Worm (Caenorhabditis elegans): ENCODE data around the gene fat-4.
A peak's percentile ranks its signal among the peaks of the same experiment; 100 is the strongest.

Gene fat-4

ce11 chrIV:9802711-9803110, 3.5 kb downstream of the fat-4 start, which contains the start of gene fat-3 (continued):
- TF ChIP-seq hpl-2 (GFP tag; optimal IDR thresholded peaks at IDR 0.05) (no peak), nhr-20 (tag; optimal IDR thresholded peaks at IDR 0.05) (peak; percentile 1), lin-13 (GFP tag; optimal IDR thresholded peaks at IDR 0.05) (no peak), blmp-1 (tag; optimal IDR thresholded peaks at IDR 0.05) (peak; percentile 65), ztf-4 (tag; optimal IDR thresholded peaks at IDR 0.05) (no peak), lin-15B (tag; optimal IDR thresholded peaks at IDR 0.05) (no peak), tlp-1 (tag; optimal IDR thresholded peaks at IDR 0.05) (no peak), ceh-82 (tag; optimal IDR thresholded peaks at IDR 0.05) (no peak), mep-1 (tag; optimal IDR thresholded peaks at IDR 0.05) (peak; percentile 3), dpl-1 (GFP tag; optimal IDR thresholded peaks at IDR 0.05) (no peak), hlh-4 (tag; optimal IDR thresholded peaks at IDR 0.05) (no peak), ceh-63 (GFP tag; optimal IDR thresholded peaks at IDR 0.05) (no peak), rnt-1 (tag; optimal IDR thresholded peaks at IDR 0.05) (no peak), snpc-4 (tag; optimal IDR thresholded peaks at IDR 0.05) (no peak), fkh-4 (tag; optimal IDR thresholded peaks at IDR 0.05; ENCODE audit: borderline replicate concordance) (no peak), sptf-1 (tag; optimal IDR thresholded peaks at IDR 0.05) (no peak)

ce11 chrIV:9803544-9803943, 4.3 kb downstream of the fat-4 start:
- TF ChIP-seq xbp-1 (tag; optimal IDR thresholded peaks at IDR 0.05) (peak; percentile 41), efl-1 (optimal IDR thresholded peaks at IDR 0.05) (peak; percentile 39 to 54), efl-1 (GFP tag; optimal IDR thresholded peaks at IDR 0.05 in 1 of 2) (peak; percentile 34 to 94), fos-1 (tag; optimal IDR thresholded peaks at IDR 0.05) (peak; percentile 64), lsy-2 (tag; optimal IDR thresholded peaks at IDR 0.05) (peak; percentile 50 to 65), ceh-82 (tag; optimal IDR thresholded peaks at IDR 0.05) (peak in 1 of 3 experiments; percentile 18), elt-2 (tag; optimal IDR thresholded peaks at IDR 0.05) (peak; percentile 64), nhr-20 (tag; optimal IDR thresholded peaks at IDR 0.05) (peak; percentile 90), dpl-1 (GFP tag; optimal IDR thresholded peaks at IDR 0.05) (peak in 2 of 3 experiments; percentile 36 to 46), fkh-10 (GFP tag; optimal IDR thresholded peaks at IDR 0.05) (no peak), lir-3 (tag; optimal IDR thresholded peaks at IDR 0.05; ENCODE audit: poor library complexity) (peak; percentile 34), hlh-17 (GFP tag; optimal IDR thresholded peaks at IDR 0.05; ENCODE audit: borderline replicate concordance) (no peak), ceh-88 (GFP tag; IDR thresholded peaks at IDR 0.05) (no peak), lin-35 (GFP tag; optimal IDR thresholded peaks at IDR 0.05) (peak in 1 of 2 experiments; percentile 70), rnt-1 (tag; optimal IDR thresholded peaks at IDR 0.05) (peak; percentile 50), mdl-1 (tag; optimal IDR thresholded peaks at IDR 0.05) (peak in 1 of 2 experiments; percentile 47), dsc-1 (tag; optimal IDR thresholded peaks at IDR 0.05) (peak; percentile 29), blmp-1 (tag; optimal IDR thresholded peaks at IDR 0.05) (peak; percentile 69), elt-3 (tag; optimal IDR thresholded peaks at IDR 0.05) (peak in 3 of 6 experiments; percentile 5 to 56 (median 33)), F16B12.6 (tag; optimal IDR thresholded peaks at IDR 0.05) (no peak), nhr-47 (tag; optimal IDR thresholded peaks at IDR 0.05) (peak; percentile 30), nhr-71 (tag; optimal IDR thresholded peaks at IDR 0.05) (peak; percentile 82), nhr-237 (tag; optimal IDR thresholded peaks at IDR 0.05) (peak; percentile 2), nhr-90 (tag; optimal IDR thresholded peaks at IDR 0.05; ENCODE audit: poor library complexity) (peak; percentile 61), nhr-28 (tag; optimal IDR thresholded peaks at IDR 0.05) (no peak), ama-1 (optimal IDR thresholded peaks at IDR 0.05) (no peak), tbx-2 (tag; optimal IDR thresholded peaks at IDR 0.05) (peak; percentile 26), ztf-4 (tag; optimal IDR thresholded peaks at IDR 0.05) (peak; percentile 31), unc-62 (GFP tag; optimal IDR thresholded peaks at IDR 0.05) (no peak), nhr-85 (tag) (peak; percentile 87), lin-14 (GFP tag; optimal IDR thresholded peaks at IDR 0.05) (peak; percentile 85), irx-1 (tag; optimal IDR thresholded peaks at IDR 0.05) (peak; percentile 17), mep-1 (tag; optimal IDR thresholded peaks at IDR 0.05) (peak; percentile 87), snu-23 (GFP tag; optimal IDR thresholded peaks at IDR 0.05) (peak; percentile 82), jun-1 (tag; optimal IDR thresholded peaks at IDR 0.05) (peak; percentile 65), mef-2 (tag; optimal IDR thresholded peaks at IDR 0.05) (no peak), aly-2 (tag; optimal IDR thresholded peaks at IDR 0.05) (peak; percentile 62), nhr-19 (GFP tag; conservative IDR thresholded peaks at IDR 0.05) (peak; percentile 67), Y116A8C.19 (tag; optimal IDR thresholded peaks at IDR 0.05; ENCODE audit: borderline replicate concordance) (no peak), grh-1 (GFP tag; IDR thresholded peaks at IDR 0.05) (peak; percentile 33; the same call in 1 of the 2 replicates), skn-1 (tag; optimal IDR thresholded peaks at IDR 0.05) (peak; percentile 18), lin-13 (GFP tag; optimal IDR thresholded peaks at IDR 0.05) (peak; percentile 15), nhr-77 (tag; optimal IDR thresholded peaks at IDR 0.05) (peak; percentile 38)

Measured in whole organism, L1 larva.